Worm (Caenorhabditis elegans) whole organism, L4/young adult: ENCODE data around the gene clec-55.

Experiments
- W03F9.2 ChIP-seq: fragments of 150-350 bp; optimal IDR thresholded peaks from 2 replicates; lab custom pipeline; 2014; ENCODE audit warnings: missing biosample characterization, missing genetic modification characterization
- him-1 ChIP-seq: sonication (generic microtip); optimal IDR thresholded peaks from 2 replicates; lab custom pipeline; 2016; ENCODE audit warnings: missing genotype, missing genetic modification reagents, missing genetic modification characterization, missing compliant biosample characterization

- TF ChIP-seq W03F9.2 (tag; lab: Kevin White, UChicago), result no peak
- no peak for TF ChIP-seq him-1 (tag; lab: Kevin White, UChicago)
Observed at ce11 chrV:14525089-14525488, 46.0 kb downstream of the clec-55 start, which contains the start of gene hda-1.
